Fruit fly (Drosophila melanogaster): ENCODE results near the gene eIF2beta.

Gene eIF2beta

dm6 chr3L:12565422-12565821 is 38.9 kb upstream of the eIF2beta start (continued):
- TF ChIP-seq CG13775 (GFP tag; optimal IDR thresholded peaks at IDR 0.05) (no peak), Doc3 (GFP tag; IDR thresholded peaks at IDR 0.05; ENCODE audit: partially characterized antibody) (no peak), Sox102F (GFP tag; optimal IDR thresholded peaks at IDR 0.05) (no peak), CkIIα-i1 (GFP tag; IDR thresholded peaks at IDR 0.05) (no peak), nerfin-1 (tag; optimal IDR thresholded peaks at IDR 0.05) (peak; percentile 14), CG10654 (GFP tag; optimal IDR thresholded peaks at IDR 0.05) (no peak)

DNA sequence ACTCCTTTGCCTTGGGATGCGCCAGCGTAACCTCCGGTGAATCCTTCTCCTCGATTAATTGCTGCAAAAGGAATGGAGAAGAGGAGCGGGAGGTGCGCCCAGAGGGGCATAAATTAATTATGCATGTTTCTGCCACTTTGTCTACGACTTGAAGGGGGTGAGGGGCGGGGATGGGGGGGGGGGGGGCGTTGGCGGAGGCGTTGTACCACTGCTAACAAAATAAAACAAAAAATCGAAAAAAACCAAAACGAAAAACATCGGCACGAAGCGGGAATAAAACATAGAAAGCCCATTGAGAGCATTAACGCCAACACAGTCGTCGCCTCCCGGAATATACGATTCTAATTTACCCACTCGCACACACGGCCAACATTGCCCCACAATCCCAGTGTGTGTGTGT is 38.4 kb upstream of the eIF2beta start:
- TF ChIP-seq sr (GFP tag; IDR thresholded peaks at IDR 0.05) (peak; percentile 94), Awh (GFP tag; IDR thresholded peaks at IDR 0.05) (no peak), twi (tag; optimal IDR thresholded peaks at IDR 0.05) (peak; percentile 1), Aef1 (GFP tag; IDR thresholded peaks at IDR 0.05) (no peak), CG11456 (GFP tag; IDR thresholded peaks at IDR 0.05) (0 out of 3 replicates have a peak, but pooled peaks have one; percentile 18), CG13624 (GFP tag; optimal IDR thresholded peaks at IDR 0.05) (no peak), eve (GFP tag; optimal IDR thresholded peaks at IDR 0.05) (no peak), CG30431 (GFP tag; optimal IDR thresholded peaks at IDR 0.05) (no peak), vvl (GFP tag; IDR thresholded peaks at IDR 0.05) (peak; percentile 23; the same call in 1 of the 2 replicates), nau (GFP tag; optimal IDR thresholded peaks at IDR 0.05) (no peak), CG13296 (GFP tag; optimal IDR thresholded peaks at IDR 0.05) (no peak), Gug (GFP tag; IDR thresholded peaks at IDR 0.05) (no peak), CG12071 (GFP tag; optimal IDR thresholded peaks at IDR 0.05) (no peak), Opbp (GFP tag; IDR thresholded peaks at IDR 0.05; ENCODE audit: partially characterized antibody) (0 out of 3 replicates have a peak, but pooled peaks have one; percentile 14), az2 (GFP tag; optimal IDR thresholded peaks at IDR 0.05) (no peak), ara (GFP tag; IDR thresholded peaks at IDR 0.05) (peak; percentile 51; the same call in 1 of the 2 replicates), CG4282 (GFP tag; optimal IDR thresholded peaks at IDR 0.05) (no peak), crol (GFP tag; IDR thresholded peaks at IDR 0.05) (peak; percentile 80), bsh (GFP tag; optimal IDR thresholded peaks at IDR 0.05) (no peak)

DNA sequence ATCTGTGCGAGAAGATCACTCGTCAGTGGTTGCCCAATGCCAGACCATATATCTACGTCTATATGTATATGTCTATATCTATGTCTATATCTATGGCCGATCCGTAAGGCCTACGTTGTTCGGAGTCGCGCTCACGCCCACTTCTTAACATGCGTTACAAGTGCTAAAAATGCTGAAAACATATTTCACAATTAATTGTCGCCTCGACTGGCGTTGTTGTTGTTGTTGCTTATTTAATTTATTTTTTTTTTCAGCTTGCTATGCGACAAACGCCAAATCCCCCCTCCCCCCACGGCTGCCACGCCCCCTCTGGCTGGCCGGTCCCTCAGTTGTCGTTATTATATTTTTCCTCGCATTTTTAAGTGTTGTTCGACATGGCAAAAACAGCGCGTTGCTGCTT is 37.8 kb upstream of the eIF2beta start:
- TF ChIP-seq BEAF-32 (GFP tag; optimal IDR thresholded peaks at IDR 0.05) = no peak
- no peak for TF ChIP-seq Asciz (GFP tag; optimal IDR thresholded peaks at IDR 0.05)
- TF ChIP-seq CG12299 (tag; optimal IDR thresholded peaks at IDR 0.05) = no peak
- no peak for TF ChIP-seq CG1602 (GFP tag; optimal IDR thresholded peaks at IDR 0.05)
- no peak for TF ChIP-seq mam (GFP tag; optimal IDR thresholded peaks at IDR 0.05)
- no peak for TF ChIP-seq CrebB (tag; optimal IDR thresholded peaks at IDR 0.05)
- TF ChIP-seq ac (GFP tag; optimal IDR thresholded peaks at IDR 0.05) = no peak
- no peak for TF ChIP-seq CG17912 (GFP tag; optimal IDR thresholded peaks at IDR 0.05)
- TF ChIP-seq Dll (GFP tag; IDR thresholded peaks at IDR 0.05; ENCODE audit: partially characterized antibody) = no peak
- no peak for TF ChIP-seq Nf-YB (GFP tag; optimal IDR thresholded peaks at IDR 0.05)
- peak; percentile 70; the same call in 2 of the 3 replicates for TF ChIP-seq sr (GFP tag; IDR thresholded peaks at IDR 0.05)
- TF ChIP-seq Bdp1 (GFP tag; optimal IDR thresholded peaks at IDR 0.05) = no peak
- TF ChIP-seq tin (GFP tag; optimal IDR thresholded peaks at IDR 0.05) = no peak
- TF ChIP-seq vfl (GFP tag; optimal IDR thresholded peaks at IDR 0.05) = no peak
- TF ChIP-seq slou (GFP tag; optimal IDR thresholded peaks at IDR 0.05) = no peak
- peak; percentile 37 for TF ChIP-seq mirr (GFP tag; optimal IDR thresholded peaks at IDR 0.05)
- no peak for TF ChIP-seq bowl (GFP tag; IDR thresholded peaks at IDR 0.05)
- no peak for TF ChIP-seq sc (optimal IDR thresholded peaks at IDR 0.05)
- no peak for TF ChIP-seq sc (GFP tag; optimal IDR thresholded peaks at IDR 0.05)
- peak; percentile 25 for TF ChIP-seq CG10543 (GFP tag; optimal IDR thresholded peaks at IDR 0.05)
- 0 out of 4 replicates have a peak, but pooled peaks have one; percentile 38 for TF ChIP-seq chinmo (GFP tag; IDR thresholded peaks at IDR 0.05; ENCODE audit: partially characterized antibody)
- TF ChIP-seq bigmax (GFP tag; optimal IDR thresholded peaks at IDR 0.05) = no peak
- TF ChIP-seq CG10462 (GFP tag; optimal IDR thresholded peaks at IDR 0.05) = no peak
- TF ChIP-seq caup (GFP tag; optimal IDR thresholded peaks at IDR 0.05; ENCODE audit: severe bottlenecking) = peak; percentile 47
- peak; percentile 73 for TF ChIP-seq sd (tag; optimal IDR thresholded peaks at IDR 0.05)
- peak; percentile 32; the same call in 1 of the 2 replicates for TF ChIP-seq CG4360 (GFP tag; IDR thresholded peaks at IDR 0.05)
